Worm (Caenorhabditis elegans) whole organism, L2 larva: ENCODE measurements around the gene efk-1.
"Not testable (repeated sequence)": the region's sequence is repeated elsewhere in the genome, so short reads cannot be mapped to it uniquely, and the experiment has no call there.

Experiments used
- C34F6.9 ChIP-seq: fragments of 150-350 bp; optimal IDR thresholded peaks from 2 replicates; lab custom pipeline; 2014; ENCODE audit warnings: missing biosample characterization, missing genetic modification characterization
- F13H6.1 ChIP-seq: sonication (generic microtip); optimal IDR thresholded peaks from 2 replicates; lab custom pipeline; 2016; ENCODE audit warnings: missing genetic modification characterization, missing compliant biosample characterization
- R02D3.7 ChIP-seq: fragments of 150-350 bp; optimal IDR thresholded peaks from 2 replicates; lab custom pipeline; 2014; ENCODE audit warnings: missing biosample characterization, missing genetic modification characterization
- Y55F3AM.14 ChIP-seq: fragments of 200-800 bp; sonication (Bioruptor generic); optimal IDR thresholded peaks from 2 replicates; lab custom pipeline; 2018; ENCODE audit warnings: mild to moderate bottlenecking, missing genetic modification characterization, missing compliant biosample characterization
- ZK546.5 ChIP-seq: sonication (generic microtip); optimal IDR thresholded peaks from 2 replicates; lab custom pipeline; 2017; ENCODE audit warnings: missing biosample characterization, missing genetic modification characterization
- alr-1 ChIP-seq: fragments of 150-350 bp; optimal IDR thresholded peaks from 2 replicates; lab custom pipeline; 2014; ENCODE audit warnings: missing biosample characterization, missing genetic modification characterization
- aly-2 ChIP-seq: fragments of 150-350 bp; optimal IDR thresholded peaks from 2 replicates; lab custom pipeline; 2014; ENCODE audit warnings: missing biosample characterization, missing genetic modification characterization
- blmp-1 ChIP-seq: sonication (generic microtip); optimal IDR thresholded peaks from 2 replicates; lab custom pipeline; 2017; ENCODE audit warnings: missing genetic modification characterization, mild to moderate bottlenecking, missing compliant biosample characterization, antibody characterized with exemption, moderate library complexity; ENCODE audit not compliant: insufficient read depth
- ceh-16 ChIP-seq: fragments of 150-350 bp; optimal IDR thresholded peaks from 2 replicates; lab custom pipeline; 2014; ENCODE audit warnings: missing biosample characterization, missing genetic modification characterization
- ceh-82 ChIP-seq: fragments of 150-350 bp; optimal IDR thresholded peaks from 2 replicates; lab custom pipeline; 2014; ENCODE audit warnings: missing biosample characterization, missing genetic modification characterization
- crh-2 ChIP-seq: sonication (generic microtip); optimal IDR thresholded peaks from 2 replicates; lab custom pipeline; 2017; ENCODE audit warnings: missing biosample characterization, missing genetic modification characterization
- dmd-4 ChIP-seq: sonication (generic microtip); optimal IDR thresholded peaks from 2 replicates; lab custom pipeline; 2017; ENCODE audit warnings: missing biosample characterization, missing genetic modification characterization
- egl-27 ChIP-seq: sonication (generic microtip); optimal IDR thresholded peaks from 3 replicates; lab custom pipeline; 2017; ENCODE audit warnings: missing biosample characterization, missing genetic modification reagents, missing genetic modification characterization
- elt-1 ChIP-seq: fragments of 150-350 bp; optimal IDR thresholded peaks from 2 replicates; lab custom pipeline; 2014; ENCODE audit warnings: missing biosample characterization, missing genetic modification characterization
- elt-3 ChIP-seq: sonication (generic microtip); optimal IDR thresholded peaks from 2 replicates; lab custom pipeline; 2017; ENCODE audit warnings: missing biosample characterization, missing genetic modification characterization
- fos-1 ChIP-seq: fragments of 150-350 bp; optimal IDR thresholded peaks from 2 replicates; lab custom pipeline; 2014; ENCODE audit warnings: missing biosample characterization, missing genetic modification characterization
- lin-11 ChIP-seq: fragments of 150-350 bp; sonication (generic microtip); optimal IDR thresholded peaks from 2 replicates; lab custom pipeline; 2014; ENCODE audit warnings: missing biosample characterization, missing genetic modification characterization, inconsistent platforms, mixed read lengths
- lin-13 ChIP-seq: fragments of 150-350 bp; optimal IDR thresholded peaks from 2 replicates; lab custom pipeline; 2014; ENCODE audit warnings: missing biosample characterization, missing genetic modification reagents, missing genetic modification characterization
- lin-39 ChIP-seq: fragments of 150-350 bp; optimal IDR thresholded peaks from 2 replicates; lab custom pipeline; 2014; ENCODE audit warnings: missing biosample characterization, missing genetic modification reagents, missing genetic modification characterization
- lsy-2 ChIP-seq, 2 experiments: fragments of 150-350 bp in 1 of 2; sonication (generic microtip) in 1 of 2; optimal IDR thresholded peaks; 2 replicates each; lab custom pipeline; 2014 to 2017; ENCODE audit warnings: missing biosample characterization in 2 of 2, missing genetic modification characterization in 2 of 2
- mab-5 ChIP-seq: fragments of 150-350 bp; optimal IDR thresholded peaks from 2 replicates; lab custom pipeline; 2014; ENCODE audit warnings: missing biosample characterization, missing genetic modification characterization
- mbf-1 ChIP-seq: sonication (generic microtip); optimal IDR thresholded peaks from 2 replicates; lab custom pipeline; 2017; ENCODE audit warnings: missing biosample characterization, missing genetic modification characterization
- mdl-1 ChIP-seq, 2 experiments: fragments of 150-350 bp in 1 of 2; sonication (generic microtip) in 1 of 2; optimal IDR thresholded peaks; 2 replicates each; lab custom pipeline; 2017; ENCODE audit warnings: missing biosample characterization in 2 of 2, missing genetic modification characterization in 2 of 2
- nhr-12 ChIP-seq: fragments of 150-350 bp; optimal IDR thresholded peaks from 2 replicates; lab custom pipeline; 2014; ENCODE audit warnings: missing biosample characterization, missing genetic modification characterization
- nhr-129 ChIP-seq: fragments of 150-350 bp; optimal IDR thresholded peaks from 2 replicates; lab custom pipeline; 2014; ENCODE audit warnings: missing biosample characterization, missing genetic modification characterization
- nhr-21 ChIP-seq: fragments of 150-350 bp; optimal IDR thresholded peaks from 2 replicates; lab custom pipeline; 2014; ENCODE audit warnings: missing biosample characterization, missing genetic modification characterization
- nhr-23 ChIP-seq: fragments of 150-350 bp; optimal IDR thresholded peaks from 2 replicates; lab custom pipeline; 2014; ENCODE audit warnings: missing biosample characterization, missing genetic modification reagents, missing genetic modification characterization
- nhr-237 ChIP-seq: fragments of 150-350 bp; optimal IDR thresholded peaks from 2 replicates; lab custom pipeline; 2014; ENCODE audit warnings: missing biosample characterization, missing genetic modification characterization
- nhr-25 ChIP-seq: fragments of 150-350 bp; sonication (generic microtip); optimal IDR thresholded peaks from 3 replicates; lab custom pipeline; 2014; ENCODE audit warnings: missing biosample characterization, missing genetic modification characterization
- nhr-6 ChIP-seq: fragments of 150-350 bp; optimal IDR thresholded peaks from 2 replicates; lab custom pipeline; 2014; ENCODE audit warnings: missing biosample characterization, missing genetic modification characterization
- nhr-77 ChIP-seq: fragments of 150-350 bp; optimal IDR thresholded peaks from 2 replicates; lab custom pipeline; 2014; ENCODE audit warnings: missing biosample characterization, missing genetic modification characterization
- peb-1 ChIP-seq: fragments of 150-350 bp; optimal IDR thresholded peaks from 2 replicates; lab custom pipeline; 2014; ENCODE audit warnings: missing biosample characterization, missing genetic modification characterization
- sem-4 ChIP-seq: fragments of 150-350 bp; optimal IDR thresholded peaks from 2 replicates; lab custom pipeline; 2014; ENCODE audit warnings: missing biosample characterization, missing genetic modification reagents, missing genetic modification characterization
- skn-1 ChIP-seq: sonication (generic microtip); optimal IDR thresholded peaks from 2 replicates; lab custom pipeline; 2017; ENCODE audit warnings: missing biosample characterization, missing genetic modification characterization
- sma-9 ChIP-seq, 2 experiments: fragments of 150-350 bp in 1 of 2; sonication (generic microtip) in 1 of 2; optimal IDR thresholded peaks; 2 replicates each; lab custom pipeline; 2014 to 2016; ENCODE audit warnings: missing genetic modification characterization in 2 of 2, mild to moderate bottlenecking in 1 of 2, missing biosample characterization in 1 of 2, missing compliant biosample characterization in 1 of 2, missing genetic modification reagents in 1 of 2, moderate library complexity in 1 of 2
- snpc-4 ChIP-seq: fragments of 150-350 bp; optimal IDR thresholded peaks from 2 replicates; lab custom pipeline; 2014; ENCODE audit warnings: missing biosample characterization, missing genetic modification characterization
- unc-39 ChIP-seq: fragments of 150-350 bp; optimal IDR thresholded peaks from 2 replicates; lab custom pipeline; 2014; ENCODE audit warnings: missing biosample characterization, missing genetic modification characterization
- unc-55 ChIP-seq: fragments of 150-350 bp; sonication (generic microtip); optimal IDR thresholded peaks from 3 replicates; lab custom pipeline; 2014; ENCODE audit warnings: missing biosample characterization, missing genetic modification reagents, missing genetic modification characterization
- unc-62 ChIP-seq: fragments of 150-350 bp; optimal IDR thresholded peaks from 2 replicates; lab custom pipeline; 2014; ENCODE audit warnings: missing biosample characterization, missing genetic modification reagents, missing genetic modification characterization
- zag-1 ChIP-seq: fragments of 150-350 bp; optimal IDR thresholded peaks from 2 replicates; lab custom pipeline; 2014; ENCODE audit warnings: missing biosample characterization, missing genetic modification characterization
- ztf-1 ChIP-seq: fragments of 200-800 bp; sonication (Bioruptor generic); conservative IDR thresholded peaks from 2 replicates; pipeline ENCODE4 v1.3.6; 2022; ENCODE audit warnings: missing genetic modification characterization, missing compliant biosample characterization
- ztf-11 ChIP-seq: sonication (generic microtip); optimal IDR thresholded peaks from 2 replicates; lab custom pipeline; 2017; ENCODE audit warnings: missing biosample characterization, missing genetic modification characterization

Gene efk-1

DNA sequence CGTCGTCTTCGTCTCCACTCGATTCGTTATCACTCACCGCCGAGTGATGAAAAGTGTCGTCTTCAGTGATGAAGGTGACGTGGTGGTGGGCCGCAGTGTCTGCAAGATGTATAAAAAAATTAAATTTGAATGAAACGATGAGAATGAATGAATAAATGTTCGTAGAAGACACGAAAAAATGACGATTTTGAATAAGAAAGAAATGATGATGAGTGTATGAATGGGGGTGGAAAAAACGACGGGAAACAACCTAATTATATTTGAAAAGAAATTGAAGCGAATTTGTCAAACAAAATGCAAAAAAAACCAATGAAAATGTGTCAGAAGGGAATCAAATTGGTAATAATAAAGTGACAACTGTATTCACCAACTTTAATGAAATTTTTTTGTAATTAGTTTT is 32.2 kb downstream of the efk-1 start, which contains the start of gene mvk-1:
Gene mvk-1, minus strand, starts transcription at position 101 of the 400 bp plus-strand sequence.
- TF ChIP-seq ztf-11 (tag; lab: Kevin White, UChicago), result no peak
- no peak for TF ChIP-seq mdl-1 (tag; optimal IDR thresholded peaks at IDR 0.05; lab: Kevin White, UChicago)
- peak in 1 of 2 experiments; percentile 9 for TF ChIP-seq lsy-2 (tag; optimal IDR thresholded peaks at IDR 0.05; lab: Kevin White, UChicago)

- TF ChIP-seq snpc-4 (tag; lab: Kevin White, UChicago) (peak; percentile 45), C34F6.9 (tag; lab: Kevin White, UChicago) (peak; percentile 10), Y55F3AM.14 (GFP tag; lab: Kevin White, UChicago) (peak; percentile 19), egl-27 (tag; lab: Kevin White, UChicago) (peak; percentile 4), nhr-25 (tag; lab: Kevin White, UChicago) (no peak), F13H6.1 (peak; percentile 59), ceh-82 (no peak), unc-55 (GFP tag; lab: Kevin White, UChicago) (peak; percentile 2), sem-4 (tag; lab: Kevin White, UChicago) (peak; percentile 27), elt-1 (tag; lab: Kevin White, UChicago) (no peak)
These were observed 33.1 kb downstream of the efk-1 start for ce11 chrIII:6135211-6135610.

ce11 chrIII:6134111-6134510 is 34.2 kb downstream of the efk-1 start:
- TF ChIP-seq ceh-82, result no peak
- peak; percentile 5 for TF ChIP-seq nhr-129 (tag; lab: Kevin White, UChicago)
- no peak for TF ChIP-seq sem-4 (tag; lab: Kevin White, UChicago)
- TF ChIP-seq R02D3.7 (tag; lab: Kevin White, UChicago), result no peak
- TF ChIP-seq mbf-1, result no peak
- peak; percentile 16 for TF ChIP-seq crh-2 (tag; lab: Kevin White, UChicago)
- TF ChIP-seq fos-1 (tag; lab: Kevin White, UChicago), result peak; percentile 34

ce11 chrIII:6133389-6133789 is 35.0 kb downstream of the efk-1 start:
- TF ChIP-seq mdl-1 (tag; optimal IDR thresholded peaks at IDR 0.05; lab: Kevin White, UChicago), result peak in 1 of 2 experiments; percentile 0
- peak; percentile 19 for TF ChIP-seq unc-55 (GFP tag; lab: Kevin White, UChicago)
- TF ChIP-seq sma-9 (GFP tag; optimal IDR thresholded peaks at IDR 0.05; lab: Kevin White, UChicago), result peak; percentile 14
- TF ChIP-seq sma-9 (tag; optimal IDR thresholded peaks at IDR 0.05; lab: Kevin White, UChicago), result not testable (repeated sequence)
- peak; percentile 16 for TF ChIP-seq crh-2 (tag; lab: Kevin White, UChicago)
- TF ChIP-seq lin-13, result peak; percentile 35
- TF ChIP-seq lsy-2 (tag; optimal IDR thresholded peaks at IDR 0.05; lab: Kevin White, UChicago), result peak in 1 of 2 experiments; percentile 7
- peak; percentile 11 for TF ChIP-seq nhr-129 (tag; lab: Kevin White, UChicago)
- peak; percentile 82 for TF ChIP-seq F13H6.1
- peak; percentile 91 for TF ChIP-seq Y55F3AM.14 (GFP tag; lab: Kevin White, UChicago)
- TF ChIP-seq, all 48 proteins: peak for 9; not testable (repeated sequence) for 39

- no peak for TF ChIP-seq aly-2
- no peak for TF ChIP-seq snpc-4 (tag; lab: Kevin White, UChicago)
- TF ChIP-seq lsy-2 (tag; optimal IDR thresholded peaks at IDR 0.05; lab: Kevin White, UChicago), result peak in 1 of 2 experiments; percentile 31
- no peak for TF ChIP-seq nhr-77 (tag; lab: Kevin White, UChicago)
- no peak for TF ChIP-seq nhr-6
- no peak for TF ChIP-seq ztf-1 (GFP tag; lab: Robert Waterston, UW)
- no peak for TF ChIP-seq mab-5 (tag; lab: Kevin White, UChicago)
- no peak for TF ChIP-seq F13H6.1
- peak; percentile 30 for TF ChIP-seq nhr-21 (tag; lab: Kevin White, UChicago)
- TF ChIP-seq elt-1 (tag; lab: Kevin White, UChicago), result peak; percentile 83
- no peak for TF ChIP-seq dmd-4
- no peak for TF ChIP-seq unc-62 (GFP tag; lab: Kevin White, UChicago)
- TF ChIP-seq nhr-237 (tag; lab: Kevin White, UChicago), result no peak
- no peak for TF ChIP-seq skn-1
- no peak for TF ChIP-seq lin-39 (tag; lab: Kevin White, UChicago)
- no peak for TF ChIP-seq unc-39 (tag; lab: Kevin White, UChicago)
- peak; percentile 56 for TF ChIP-seq sma-9 (GFP tag; optimal IDR thresholded peaks at IDR 0.05; lab: Kevin White, UChicago)
- no peak for TF ChIP-seq sma-9 (tag; optimal IDR thresholded peaks at IDR 0.05; lab: Kevin White, UChicago)
- no peak for TF ChIP-seq Y55F3AM.14 (GFP tag; lab: Kevin White, UChicago)
- TF ChIP-seq sem-4 (tag; lab: Kevin White, UChicago), result peak; percentile 46
- TF ChIP-seq blmp-1, result no peak
- TF ChIP-seq lin-13, result peak; percentile 8
- TF ChIP-seq lin-11 (tag; lab: Kevin White, UChicago), result no peak
- TF ChIP-seq zag-1, result no peak
- TF ChIP-seq elt-3, result no peak
- no peak for TF ChIP-seq ZK546.5 (tag; lab: Kevin White, UChicago)
- peak; percentile 13 for TF ChIP-seq fos-1 (tag; lab: Kevin White, UChicago)
- TF ChIP-seq nhr-129 (tag; lab: Kevin White, UChicago), result no peak
- TF ChIP-seq peb-1, result no peak
- TF ChIP-seq nhr-23, result no peak
- no peak for TF ChIP-seq nhr-12
- no peak for TF ChIP-seq alr-1 (tag; lab: Kevin White, UChicago)
- TF ChIP-seq C34F6.9 (tag; lab: Kevin White, UChicago), result no peak
- no peak for TF ChIP-seq nhr-25 (tag; lab: Kevin White, UChicago)
- peak; percentile 60 for TF ChIP-seq ceh-16 (tag; lab: Kevin White, UChicago)
These were observed 36.3 kb downstream of the efk-1 start for ce11 chrIII:6132068-6132467.
